Worm (Caenorhabditis elegans): ENCODE data around the gene srsx-12.
A peak's percentile ranks its signal among the peaks of the same experiment; 100 is the strongest.

Gene srsx-12

ce11 chrV:5016728-5017127 lies 36.0 kb upstream of the srsx-12 start:
- TF ChIP-seq nhr-237 (tag; optimal IDR thresholded peaks at IDR 0.05) (no peak), eor-1 (tag; optimal IDR thresholded peaks at IDR 0.05) (no peak), nhr-43 (tag; optimal IDR thresholded peaks at IDR 0.05; ENCODE audit: poor library complexity, severe bottlenecking) (no peak), pha-4 (tag; optimal IDR thresholded peaks at IDR 0.05) (no peak), nhr-76 (tag; optimal IDR thresholded peaks at IDR 0.05) (no peak), nhr-77 (tag; optimal IDR thresholded peaks at IDR 0.05) (no peak), ceh-28 (tag; optimal IDR thresholded peaks at IDR 0.05) (no peak), R02D3.7 (tag; optimal IDR thresholded peaks at IDR 0.05) (no peak), tbx-2 (tag; optimal IDR thresholded peaks at IDR 0.05) (no peak), nhr-23 (tag; optimal IDR thresholded peaks at IDR 0.05) (no peak), elt-3 (tag; optimal IDR thresholded peaks at IDR 0.05) (no peak), egl-5 (tag; optimal IDR thresholded peaks at IDR 0.05) (no peak), snpc-4 (tag; optimal IDR thresholded peaks at IDR 0.05) (no peak)

- TF ChIP-seq jun-1 (tag; optimal IDR thresholded peaks at IDR 0.05) (peak; percentile 66), pqm-1 (tag; optimal IDR thresholded peaks at IDR 0.05) (peak; percentile 97), elt-1 (tag; optimal IDR thresholded peaks at IDR 0.05) (no peak), elt-2 (tag; optimal IDR thresholded peaks at IDR 0.05) (peak; percentile 80), egl-27 (tag; optimal IDR thresholded peaks at IDR 0.05) (peak; percentile 28)
Measured at ce11 chrV:5012193-5012853, 31.6 kb upstream of the srsx-12 start, which contains the start of gene srr-6. Gene srr-6, plus strand, starts transcription at chrV:5012803.

ce11 chrV:5001386-5001785 lies 20.6 kb upstream of the srsx-12 start, which contains the start of gene srr-8:
Gene srr-8, plus strand, starts transcription at chrV:5001686.
- no peak for TF ChIP-seq nhr-237 (tag; optimal IDR thresholded peaks at IDR 0.05)
- no peak for TF ChIP-seq nhr-28 (tag; optimal IDR thresholded peaks at IDR 0.05)
- no peak for TF ChIP-seq sea-2 (GFP tag; optimal IDR thresholded peaks at IDR 0.05)
- no peak for TF ChIP-seq nhr-67 (tag; optimal IDR thresholded peaks at IDR 0.05)
- no peak for TF ChIP-seq tbx-2 (tag; optimal IDR thresholded peaks at IDR 0.05)
- TF ChIP-seq fkh-10 (GFP tag; optimal IDR thresholded peaks at IDR 0.05) = no peak
- no peak for TF ChIP-seq snpc-4 (tag; optimal IDR thresholded peaks at IDR 0.05)
- TF ChIP-seq ama-1 (optimal IDR thresholded peaks at IDR 0.05) = no peak
- TF ChIP-seq ZK546.5 (tag; optimal IDR thresholded peaks at IDR 0.05) = no peak
- no peak for TF ChIP-seq nhr-11 (tag; optimal IDR thresholded peaks at IDR 0.05)
- no peak for TF ChIP-seq R02D3.7 (tag; optimal IDR thresholded peaks at IDR 0.05)

- TF ChIP-seq elt-2 (tag; optimal IDR thresholded peaks at IDR 0.05) = peak; percentile 57
- TF ChIP-seq ztf-11 (tag; optimal IDR thresholded peaks at IDR 0.05) = no peak
- no peak for TF ChIP-seq unc-62 (GFP tag; optimal IDR thresholded peaks at IDR 0.05)
- no peak for TF ChIP-seq jun-1 (tag; optimal IDR thresholded peaks at IDR 0.05)
- TF ChIP-seq hmg-11 (tag; optimal IDR thresholded peaks at IDR 0.05) = no peak
- TF ChIP-seq R02D3.7 (tag; optimal IDR thresholded peaks at IDR 0.05) = no peak
- no peak for TF ChIP-seq lin-39 (tag; optimal IDR thresholded peaks at IDR 0.05)
- peak; percentile 27 for TF ChIP-seq pqm-1 (tag; optimal IDR thresholded peaks at IDR 0.05)
Measured at ce11 chrV:5000406-5000805, 19.6 kb upstream of the srsx-12 start, which contains the start of gene ugt-7. Gene ugt-7, minus strand, starts transcription at chrV:5000566.

ce11 chrV:4995155-4995554 lies 14.4 kb upstream of the srsx-12 start, which contains the start of gene ncx-9:
Gene ncx-9, minus strand, starts transcription at chrV:4995255.
- no peak for TF ChIP-seq aly-2 (tag; optimal IDR thresholded peaks at IDR 0.05)
- no peak for TF ChIP-seq lin-15B (tag; optimal IDR thresholded peaks at IDR 0.05)
- no peak for TF ChIP-seq fos-1 (tag; optimal IDR thresholded peaks at IDR 0.05)
- TF ChIP-seq nfya-1 (tag; optimal IDR thresholded peaks at IDR 0.05; ENCODE audit: insufficient read depth) = no peak
- no peak for TF ChIP-seq skn-1 (tag; optimal IDR thresholded peaks at IDR 0.05)
- no peak for TF ChIP-seq ZK546.5 (tag; optimal IDR thresholded peaks at IDR 0.05)
- no peak for TF ChIP-seq sea-2 (GFP tag; optimal IDR thresholded peaks at IDR 0.05)
